Worm (Caenorhabditis elegans): ENCODE results near the gene Y42A5A.1.

DNA sequence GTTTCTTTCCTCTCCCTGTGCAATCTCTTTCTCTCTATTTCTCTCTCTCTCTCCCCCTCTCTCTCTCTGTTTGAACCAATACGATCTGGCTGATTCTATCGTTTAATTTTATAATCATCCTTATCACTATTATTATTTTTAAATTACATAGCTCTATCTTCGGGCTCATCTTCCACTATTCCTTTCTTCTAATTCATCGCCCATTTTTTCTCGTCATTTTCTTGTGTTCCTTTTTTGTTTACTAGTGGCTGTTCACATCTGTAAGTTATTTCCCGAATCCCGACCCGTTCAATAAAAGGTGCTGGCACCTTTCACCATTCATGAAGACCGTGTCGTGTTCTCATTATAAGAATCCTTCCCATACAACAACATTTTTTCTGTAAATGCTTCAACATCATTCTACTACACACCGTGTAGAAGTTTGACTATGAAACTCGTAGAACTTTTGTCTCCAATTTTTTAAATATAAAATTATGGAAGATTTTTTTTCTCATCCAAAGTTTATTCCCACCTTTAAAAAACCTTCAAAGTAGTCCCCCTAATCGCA, 30.5 kb downstream of the Y42A5A.1 start:
- TF ChIP-seq med-1 (GFP tag; optimal IDR thresholded peaks at IDR 0.05; ENCODE audit: insufficient read depth) (no peak), T22C8.4 (GFP tag; IDR thresholded peaks at IDR 0.05) (no peak), flt-1 (GFP tag; IDR thresholded peaks at IDR 0.05) (no peak), ztf-29 (GFP tag; IDR thresholded peaks at IDR 0.05) (no peak), tab-1 (GFP tag; IDR thresholded peaks at IDR 0.05) (no peak), klf-2 (GFP tag; conservative IDR thresholded peaks at IDR 0.05) (no peak), cog-1 (tag; optimal IDR thresholded peaks at IDR 0.05) (no peak)
